Fruit fly (Drosophila melanogaster): ENCODE results near the gene CG33688.
A peak's percentile ranks its signal among the peaks of the same experiment; 100 is the strongest.

CG33688 gene

dm6 chr3L:16156788-16157208, 42.2 kb upstream of the CG33688 start (continued):
- no peak for TF ChIP-seq emc (GFP tag; optimal IDR thresholded peaks at IDR 0.05)
- no peak for TF ChIP-seq pho (GFP tag; optimal IDR thresholded peaks at IDR 0.05)
- TF ChIP-seq CG8359 (GFP tag; optimal IDR thresholded peaks at IDR 0.05; ENCODE audit: borderline replicate concordance), result no peak
- peak; percentile 31; the same call in 1 of the 2 replicates for TF ChIP-seq Drgx (GFP tag; IDR thresholded peaks at IDR 0.05)
- no peak for TF ChIP-seq CG9797 (GFP tag; optimal IDR thresholded peaks at IDR 0.05)
- no peak for TF ChIP-seq Doc2 (GFP tag; IDR thresholded peaks at IDR 0.05)
- peak; percentile 49 for TF ChIP-seq CG12769 (tag; optimal IDR thresholded peaks at IDR 0.05)
- TF ChIP-seq zfh1 (GFP tag; IDR thresholded peaks at IDR 0.05), result no peak
- no peak for TF ChIP-seq Hr39 (optimal IDR thresholded peaks at IDR 0.05)
- TF ChIP-seq Med (GFP tag), result peak; percentile 93
- no peak for TF ChIP-seq CG11695 (GFP tag; IDR thresholded peaks at IDR 0.05)
- TF ChIP-seq CG17385 (GFP tag; optimal IDR thresholded peaks at IDR 0.05), result no peak
- TF ChIP-seq CG4360 (GFP tag; IDR thresholded peaks at IDR 0.05), result 0 out of 2 replicates have a peak, but pooled peaks have one; percentile 23
- no peak for TF ChIP-seq Ets65A (GFP tag)
- TF ChIP-seq CG3065 (GFP tag; optimal IDR thresholded peaks at IDR 0.05), result no peak
- TF ChIP-seq corto (GFP tag; optimal IDR thresholded peaks at IDR 0.05), result no peak
- TF ChIP-seq ftz-f1 (GFP tag; optimal IDR thresholded peaks at IDR 0.05), result peak; percentile 58
- no peak for TF ChIP-seq CG8290 (GFP tag; optimal IDR thresholded peaks at IDR 0.05)
- peak in 1 of 2 experiments; percentile 26 for TF ChIP-seq CG8290 (tag; optimal IDR thresholded peaks at IDR 0.05)
- no peak for TF ChIP-seq eyg (GFP tag; optimal IDR thresholded peaks at IDR 0.05)
- TF ChIP-seq gem (tag; optimal IDR thresholded peaks at IDR 0.05), result no peak
- peak; percentile 99 for TF ChIP-seq cwo (GFP tag; optimal IDR thresholded peaks at IDR 0.05)
- TF ChIP-seq CG3281 (GFP tag; optimal IDR thresholded peaks at IDR 0.05), result no peak
- TF ChIP-seq gro (GFP tag; optimal IDR thresholded peaks at IDR 0.05), result no peak
- no peak for TF ChIP-seq Nf-YC (tag; optimal IDR thresholded peaks at IDR 0.05)
- TF ChIP-seq sd (tag; optimal IDR thresholded peaks at IDR 0.05), result peak; percentile 77
- TF ChIP-seq tup (GFP tag; optimal IDR thresholded peaks at IDR 0.05), result no peak
- no peak for TF ChIP-seq CG10654 (GFP tag; optimal IDR thresholded peaks at IDR 0.05)
- TF ChIP-seq CG10543 (GFP tag; optimal IDR thresholded peaks at IDR 0.05), result peak; percentile 46
- TF ChIP-seq lab (GFP tag; optimal IDR thresholded peaks at IDR 0.05), result peak; percentile 63
- TF ChIP-seq dm (GFP tag; optimal IDR thresholded peaks at IDR 0.05), result no peak
- no peak for TF ChIP-seq D19B (GFP tag; optimal IDR thresholded peaks at IDR 0.05)
- no peak for TF ChIP-seq phol (tag; optimal IDR thresholded peaks at IDR 0.05)
- no peak for TF ChIP-seq hb (GFP tag; IDR thresholded peaks at IDR 0.05; ENCODE audit: partially characterized antibody)
- TF ChIP-seq crol (GFP tag; IDR thresholded peaks at IDR 0.05), result peak; percentile 97
- TF ChIP-seq Gsc (GFP tag; IDR thresholded peaks at IDR 0.05), result no peak
- TF ChIP-seq br (optimal IDR thresholded peaks at IDR 0.05), result no peak
- no peak for TF ChIP-seq tll (GFP tag; optimal IDR thresholded peaks at IDR 0.05)
- TF ChIP-seq gt (GFP tag; IDR thresholded peaks at IDR 0.05), result no peak
- no peak for TF ChIP-seq ato (GFP tag; IDR thresholded peaks at IDR 0.05; ENCODE audit: partially characterized antibody)
- TF ChIP-seq CG7987 (GFP tag; optimal IDR thresholded peaks at IDR 0.05), result no peak
- TF ChIP-seq CG14014 (GFP tag; IDR thresholded peaks at IDR 0.05), result no peak
- TF ChIP-seq Kr (GFP tag; optimal IDR thresholded peaks at IDR 0.05), result no peak
- no peak for TF ChIP-seq knrl (GFP tag; IDR thresholded peaks at IDR 0.05; ENCODE audit: partially characterized antibody)
- TF ChIP-seq hth (optimal IDR thresholded peaks at IDR 0.05), result no peak
- TF ChIP-seq CG4730 (GFP tag; IDR thresholded peaks at IDR 0.05), result no peak
- no peak for TF ChIP-seq cato (GFP tag; optimal IDR thresholded peaks at IDR 0.05; ENCODE audit: borderline replicate concordance)
- TF ChIP-seq CG13894 (tag; optimal IDR thresholded peaks at IDR 0.05), result peak; percentile 35
- TF ChIP-seq GATAe (GFP tag; conservative IDR thresholded peaks at IDR 0.05), result peak; percentile 60; the same call in 1 of the 2 replicates
- TF ChIP-seq Bdp1 (GFP tag; optimal IDR thresholded peaks at IDR 0.05), result no peak
- TF ChIP-seq CG11456 (GFP tag; IDR thresholded peaks at IDR 0.05), result no peak
- TF ChIP-seq pum (GFP tag; optimal IDR thresholded peaks at IDR 0.05), result no peak
- no peak for TF ChIP-seq Xbp1 (GFP tag; optimal IDR thresholded peaks at IDR 0.05)

Data from whole organism, embryonic.